Worm (Caenorhabditis elegans) whole organism, mixed stage, embryonic: ENCODE measurements around the gene R03H10.11.
A peak's percentile ranks its signal among the peaks of the same experiment; 100 is the strongest.

ENCODE experiments used
- M03D4.4 ChIP-seq: sonication (generic microtip); optimal IDR thresholded peaks from 2 replicates; lab custom pipeline; 2017; ENCODE audit warnings: mild to moderate bottlenecking, missing genetic modification characterization, missing compliant biosample characterization
- bed-3 ChIP-seq: fragments of 200-800 bp; sonication (Bioruptor generic); optimal IDR thresholded peaks from 3 replicates; lab custom pipeline; 2018; ENCODE audit warnings: mild to moderate bottlenecking, missing genetic modification characterization, moderate library complexity, missing compliant biosample characterization
- blmp-1 ChIP-seq: fragments of 150-350 bp; optimal IDR thresholded peaks from 2 replicates; lab custom pipeline; 2014; ENCODE audit warnings: missing biosample characterization, missing genetic modification characterization
- ceh-39 ChIP-seq: fragments of 150-350 bp; optimal IDR thresholded peaks from 2 replicates; lab custom pipeline; 2014; ENCODE audit warnings: missing biosample characterization, missing genetic modification characterization
- ceh-43 ChIP-seq: fragments of 200-800 bp; sonication (Bioruptor generic); optimal IDR thresholded peaks from 2 replicates; lab custom pipeline; 2018; ENCODE audit warnings: mild to moderate bottlenecking, missing genetic modification characterization, moderate library complexity, missing compliant biosample characterization
- ceh-83 ChIP-seq: fragments of 200-800 bp; sonication (Bioruptor generic); optimal IDR thresholded peaks from 2 replicates; lab custom pipeline; 2018; ENCODE audit warnings: mild to moderate bottlenecking, missing genetic modification characterization, missing compliant biosample characterization
- cnd-1 ChIP-seq: fragments of 200-800 bp; sonication (Bioruptor generic); optimal IDR thresholded peaks from 2 replicates; lab custom pipeline; 2018; ENCODE audit warnings: mild to moderate bottlenecking, missing genetic modification characterization, missing compliant biosample characterization
- drap-1 ChIP-seq: fragments of 200-800 bp; sonication (Bioruptor generic); optimal IDR thresholded peaks from 3 replicates; lab custom pipeline; 2018; ENCODE audit warnings: mild to moderate bottlenecking, missing genetic modification characterization, missing compliant biosample characterization
- elt-1 ChIP-seq: sonication (generic microtip); optimal IDR thresholded peaks from 2 replicates; lab custom pipeline; 2017; ENCODE audit warnings: missing genetic modification characterization, mild to moderate bottlenecking, missing compliant biosample characterization, antibody characterized with exemption, moderate library complexity, borderline replicate concordance; ENCODE audit not compliant: insufficient read depth
- elt-3 ChIP-seq: fragments of 150-350 bp; optimal IDR thresholded peaks from 2 replicates; lab custom pipeline; 2014; ENCODE audit warnings: missing biosample characterization, missing genetic modification characterization
- flh-1 ChIP-seq: fragments of 200-800 bp; sonication (Bioruptor generic); optimal IDR thresholded peaks from 2 replicates; lab custom pipeline; 2018; ENCODE audit warnings: mild to moderate bottlenecking, missing genetic modification characterization, moderate library complexity, missing compliant biosample characterization
- ham-2 ChIP-seq: fragments of 200-800 bp; sonication (Bioruptor generic); optimal IDR thresholded peaks from 2 replicates; lab custom pipeline; 2018; ENCODE audit warnings: mild to moderate bottlenecking, missing genetic modification characterization, missing compliant biosample characterization
- hlh-1 ChIP-seq: fragments of 150-350 bp; optimal IDR thresholded peaks from 2 replicates; lab custom pipeline; 2014; ENCODE audit warnings: missing biosample characterization, missing genetic modification reagents, missing genetic modification characterization
- lin-13 ChIP-seq: fragments of 150-350 bp; optimal IDR thresholded peaks from 2 replicates; lab custom pipeline; 2014; ENCODE audit warnings: missing biosample characterization, missing genetic modification characterization
- lsy-2 ChIP-seq: fragments of 150-350 bp; optimal IDR thresholded peaks from 2 replicates; lab custom pipeline; 2014; ENCODE audit warnings: missing biosample characterization, missing genetic modification characterization
- mab-5 ChIP-seq: fragments of 150-350 bp; optimal IDR thresholded peaks from 2 replicates; lab custom pipeline; 2014; ENCODE audit warnings: missing biosample characterization, missing genetic modification characterization
- mep-1 ChIP-seq: fragments of 150-350 bp; optimal IDR thresholded peaks from 2 replicates; lab custom pipeline; 2017; ENCODE audit warnings: missing biosample characterization, missing genetic modification reagents, missing genetic modification characterization, inconsistent platforms
- mls-2 ChIP-seq: sonication (generic microtip); optimal IDR thresholded peaks from 2 replicates; lab custom pipeline; 2016; ENCODE audit warnings: mild to moderate bottlenecking, missing genetic modification characterization, moderate library complexity, missing compliant biosample characterization
- nhr-12 ChIP-seq: fragments of 150-350 bp; optimal IDR thresholded peaks from 2 replicates; lab custom pipeline; 2014; ENCODE audit warnings: missing biosample characterization, missing genetic modification characterization
- nhr-2 ChIP-seq: fragments of 150-350 bp; optimal IDR thresholded peaks from 2 replicates; lab custom pipeline; 2014; ENCODE audit warnings: missing biosample characterization, missing genetic modification characterization
- nhr-237 ChIP-seq: fragments of 150-350 bp; optimal IDR thresholded peaks from 2 replicates; lab custom pipeline; 2014; ENCODE audit warnings: missing biosample characterization, missing genetic modification characterization
- nhr-28 ChIP-seq: fragments of 150-350 bp; optimal IDR thresholded peaks from 2 replicates; lab custom pipeline; 2014; ENCODE audit warnings: missing biosample characterization, missing genetic modification characterization
- nhr-76 ChIP-seq: sonication (generic microtip); optimal IDR thresholded peaks from 2 replicates; lab custom pipeline; 2017; ENCODE audit warnings: missing biosample characterization, missing genetic modification characterization
- pha-4 ChIP-seq: fragments of 150-350 bp; optimal IDR thresholded peaks from 2 replicates; lab custom pipeline; 2018; ENCODE audit warnings: missing biosample characterization, missing genetic modification reagents, missing genetic modification characterization
- sem-2 ChIP-seq: fragments of 200-800 bp; sonication (Bioruptor generic); optimal IDR thresholded peaks from 2 replicates; lab custom pipeline; 2018; ENCODE audit warnings: mild to moderate bottlenecking, missing genetic modification characterization, missing compliant biosample characterization
- snpc-4 ChIP-seq: fragments of 150-350 bp; optimal IDR thresholded peaks from 2 replicates; lab custom pipeline; 2014; ENCODE audit warnings: missing biosample characterization, missing genetic modification characterization
- sptf-1 ChIP-seq: sonication (generic microtip); optimal IDR thresholded peaks from 2 replicates; lab custom pipeline; 2017; ENCODE audit warnings: mild to moderate bottlenecking, missing genetic modification characterization, moderate library complexity, missing compliant biosample characterization
- tbx-8 ChIP-seq: fragments of 200-800 bp; sonication (Bioruptor generic); optimal IDR thresholded peaks from 2 replicates; lab custom pipeline; 2018; ENCODE audit warnings: mild to moderate bottlenecking, missing genetic modification characterization, moderate library complexity, missing compliant biosample characterization
- unc-120 ChIP-seq: sonication (generic microtip); optimal IDR thresholded peaks from 2 replicates; lab custom pipeline; 2017; ENCODE audit warnings: missing genetic modification characterization, missing compliant biosample characterization; ENCODE audit not compliant: poor library complexity, severe bottlenecking
- unc-39 ChIP-seq: fragments of 150-350 bp; optimal IDR thresholded peaks from 2 replicates; lab custom pipeline; 2014; ENCODE audit warnings: missing biosample characterization, missing genetic modification characterization
- unc-62 ChIP-seq: fragments of 150-350 bp; optimal IDR thresholded peaks from 2 replicates; lab custom pipeline; 2014; ENCODE audit warnings: missing biosample characterization, missing genetic modification reagents, missing genetic modification characterization
- zip-8 ChIP-seq: fragments of 150-350 bp; optimal IDR thresholded peaks from 2 replicates; lab custom pipeline; 2014; ENCODE audit warnings: missing biosample characterization, missing genetic modification characterization
- ztf-11 ChIP-seq: fragments of 150-350 bp; optimal IDR thresholded peaks from 2 replicates; lab custom pipeline; 2014; ENCODE audit warnings: missing biosample characterization, missing genetic modification characterization

R03H10.11 gene

DNA sequence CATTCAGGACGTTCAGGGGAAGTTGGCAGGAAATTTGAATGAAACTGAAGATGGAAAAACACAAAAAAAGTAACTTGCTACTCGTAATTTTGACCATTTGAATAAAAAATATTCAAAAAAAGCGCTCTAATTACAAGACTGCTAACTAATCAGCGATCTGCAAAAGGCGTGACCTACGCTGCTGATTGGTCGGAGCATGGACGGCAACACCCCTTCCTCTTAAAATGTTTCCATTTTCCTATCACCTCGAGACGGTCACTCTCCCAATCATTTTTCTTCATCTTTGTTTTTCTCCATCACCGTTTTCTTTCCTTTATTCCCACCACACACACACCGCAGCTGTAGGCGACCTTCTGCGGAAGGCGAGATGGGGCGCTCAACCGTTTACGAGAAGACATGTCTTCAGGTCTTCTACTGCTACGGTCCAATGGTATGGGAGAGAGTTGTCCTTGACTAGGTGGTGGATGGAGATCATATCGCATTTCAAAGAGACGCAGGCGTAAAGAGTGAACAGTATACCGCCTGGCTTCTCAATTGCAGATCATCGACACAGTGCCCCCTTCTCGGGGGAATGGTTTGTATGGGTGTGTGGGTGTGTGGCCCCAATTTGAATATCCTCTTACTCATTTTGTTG, 30.8 kb upstream of the R03H10.11 start:
- TF ChIP-seq mep-1 (tag; lab: Kevin White, UChicago) (no peak), ztf-11 (no peak), elt-1 (peak; percentile 69)

DNA sequence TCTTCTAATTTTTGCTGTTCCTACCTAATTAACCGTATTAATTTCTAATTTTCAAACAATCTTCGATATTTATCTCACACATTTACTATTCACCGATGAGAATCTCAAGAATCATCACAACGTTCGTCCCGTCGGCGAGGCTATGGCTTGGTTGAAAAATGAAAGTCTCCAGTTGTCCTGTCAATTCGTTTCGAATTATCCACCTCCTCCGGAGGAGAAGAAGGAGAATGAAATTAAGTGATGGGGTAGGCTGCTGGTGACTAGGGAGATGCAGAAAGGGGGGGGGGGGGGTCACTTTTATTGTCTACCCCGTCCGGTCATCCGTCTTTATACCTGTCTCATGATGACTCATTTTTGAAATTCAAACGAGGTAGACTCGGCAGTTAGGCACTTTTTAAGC, 29.6 kb upstream of the R03H10.11 start:
- TF ChIP-seq tbx-8 (GFP tag; lab: Kevin White, UChicago): no peak
- TF ChIP-seq unc-62 (GFP tag; lab: Kevin White, UChicago): no peak
- no peak for TF ChIP-seq ztf-11
- TF ChIP-seq bed-3 (GFP tag; lab: Kevin White, UChicago): no peak
- no peak for TF ChIP-seq cnd-1 (tag; lab: Kevin White, UChicago)
- TF ChIP-seq snpc-4 (tag; lab: Kevin White, UChicago): no peak
- peak; percentile 54 for TF ChIP-seq ceh-83 (GFP tag; lab: Kevin White, UChicago)
- TF ChIP-seq, all 35 proteins: peak for 1

DNA sequence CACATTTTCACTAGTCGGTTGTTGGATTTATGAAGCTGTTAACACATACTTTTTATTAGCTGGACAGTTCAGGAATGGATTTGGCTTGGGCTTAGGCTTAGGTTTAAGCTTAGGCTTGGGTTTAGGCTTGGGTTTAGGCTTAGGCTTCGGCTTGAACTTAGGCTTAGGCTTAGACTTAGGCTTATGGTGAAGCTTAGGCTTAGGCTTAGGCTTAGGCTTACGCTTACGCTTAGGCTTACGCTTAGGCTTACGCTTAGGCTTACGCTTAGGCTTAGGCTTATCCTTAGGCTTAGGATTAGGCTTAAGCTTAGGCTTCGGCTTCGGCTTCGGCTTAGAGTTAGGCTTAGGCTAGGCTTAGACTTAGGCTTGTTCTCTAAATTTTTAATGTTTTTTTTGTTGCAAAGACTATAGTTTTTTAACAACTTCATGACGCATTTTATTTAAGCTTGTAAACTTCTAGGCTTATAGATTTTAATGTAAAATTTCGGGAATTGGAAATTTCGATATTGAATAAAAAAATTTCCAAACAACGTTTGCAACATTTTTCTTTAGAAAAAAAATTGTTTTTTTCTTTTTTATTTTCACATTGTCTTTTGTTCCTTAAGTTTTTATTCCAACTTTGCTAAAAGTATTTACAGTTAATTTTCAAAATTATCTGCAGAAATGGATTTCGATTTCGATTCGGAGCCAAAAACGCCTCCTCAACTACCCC, 27.2 kb upstream of the R03H10.11 start, which contains the start of gene R03H10.2:
Gene R03H10.2, plus strand, starts transcription at position 662 of the 712 bp plus-strand sequence.
- TF ChIP-seq ham-2 (GFP tag; lab: Kevin White, UChicago): peak; percentile 83
- TF ChIP-seq unc-39 (tag; lab: Kevin White, UChicago): no peak
- no peak for TF ChIP-seq sem-2 (GFP tag; lab: Kevin White, UChicago)

ce11 chrII:4157817-4158216, 24.6 kb upstream of the R03H10.11 start:
- TF ChIP-seq lsy-2 (tag; lab: Kevin White, UChicago) (no peak), ztf-11 (no peak), blmp-1 (no peak), snpc-4 (tag; lab: Kevin White, UChicago) (no peak), nhr-12 (tag; lab: Kevin White, UChicago) (no peak), drap-1 (GFP tag; lab: Kevin White, UChicago) (no peak), nhr-28 (no peak)

- TF ChIP-seq unc-120 (tag; lab: Kevin White, UChicago) (no peak), sptf-1 (tag; lab: Kevin White, UChicago) (no peak), lin-13 (tag; lab: Kevin White, UChicago) (no peak), ztf-11 (no peak), ceh-39 (tag; lab: Kevin White, UChicago) (no peak), elt-1 (no peak), flh-1 (GFP tag; lab: Kevin White, UChicago) (no peak), M03D4.4 (tag; lab: Kevin White, UChicago) (no peak), ham-2 (GFP tag; lab: Kevin White, UChicago) (no peak), blmp-1 (no peak)
These were observed 22.9 kb upstream of the R03H10.11 start for ce11 chrII:4159570-4159969.

DNA sequence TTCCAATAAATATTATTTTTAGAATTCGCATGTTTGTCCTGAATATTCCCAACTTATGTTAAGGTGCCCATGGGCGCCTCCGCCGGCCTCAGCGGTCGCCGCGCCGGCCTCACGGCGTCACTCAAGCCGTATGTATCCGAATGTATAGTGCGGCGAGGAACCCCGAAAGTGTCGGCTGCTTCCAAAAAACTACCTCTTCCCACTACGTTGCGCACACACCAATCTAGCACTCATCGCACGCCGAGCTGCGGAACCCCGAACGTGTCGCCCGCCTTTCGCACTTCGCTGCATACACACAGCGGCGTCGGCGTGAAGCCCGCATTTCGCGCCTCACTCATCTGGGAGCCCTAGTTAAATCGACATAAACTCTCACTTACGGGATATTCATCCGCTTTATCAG, 14.6 kb upstream of the R03H10.11 start:
- no peak for TF ChIP-seq nhr-12 (tag; lab: Kevin White, UChicago)
- no peak for TF ChIP-seq pha-4 (tag; lab: Kevin White, UChicago)
- no peak for TF ChIP-seq nhr-237 (tag; lab: Kevin White, UChicago)
- no peak for TF ChIP-seq zip-8 (tag; lab: Kevin White, UChicago)
- no peak for TF ChIP-seq ceh-43 (GFP tag; lab: Kevin White, UChicago)
- no peak for TF ChIP-seq mls-2 (tag; lab: Kevin White, UChicago)
- TF ChIP-seq mab-5 (tag; lab: Kevin White, UChicago): no peak
- no peak for TF ChIP-seq tbx-8 (GFP tag; lab: Kevin White, UChicago)
- no peak for TF ChIP-seq nhr-76 (tag; lab: Kevin White, UChicago)
- no peak for TF ChIP-seq nhr-2 (tag; lab: Kevin White, UChicago)
- TF ChIP-seq ztf-11: no peak
- no peak for TF ChIP-seq flh-1 (GFP tag; lab: Kevin White, UChicago)
- no peak for TF ChIP-seq drap-1 (GFP tag; lab: Kevin White, UChicago)
- TF ChIP-seq ham-2 (GFP tag; lab: Kevin White, UChicago): no peak
- no peak for TF ChIP-seq elt-3 (tag; lab: Kevin White, UChicago)
- TF ChIP-seq lin-13 (tag; lab: Kevin White, UChicago): no peak
- no peak for TF ChIP-seq ceh-83 (GFP tag; lab: Kevin White, UChicago)
- TF ChIP-seq hlh-1 (tag; lab: Kevin White, UChicago): no peak
- no peak for TF ChIP-seq elt-1
